Fruit fly (Drosophila melanogaster) whole organism, embryonic: ENCODE measurements around the gene Psn.

Experiments
- Blimp-1 ChIP-seq: fragments of 200-800 bp; sonication (Bioruptor generic); optimal IDR thresholded peaks from 3 replicates; lab custom pipeline; 2018; ENCODE audit warnings: missing biosample characterization, missing genetic modification characterization, mild to moderate bottlenecking, moderate library complexity, missing genetic modification reagents
- CG1024 ChIP-seq: fragments of 200-800 bp; sonication (Bioruptor generic); IDR thresholded peaks from 2 replicates; pipeline ENCODE4 v1.3.6; 2022; ENCODE audit warnings: missing biosample characterization, missing genetic modification characterization
- CG10431 ChIP-seq: fragments of 200-800 bp; sonication (Bioruptor generic); optimal IDR thresholded peaks from 3 replicates; lab custom pipeline; 2018; ENCODE audit warnings: missing biosample characterization, mild to moderate bottlenecking, missing genetic modification characterization
- CG10543 ChIP-seq: fragments of 200-800 bp; sonication (Bioruptor generic); optimal IDR thresholded peaks from 3 replicates; lab custom pipeline; 2017; ENCODE audit warnings: missing biosample characterization, mild to moderate bottlenecking, missing genetic modification characterization, moderate library complexity
- CG10959 ChIP-seq: fragments of 200-800 bp; sonication (Bioruptor generic); IDR thresholded peaks from 2 replicates; pipeline ENCODE4 v1.3.6; 2022; ENCODE audit warnings: missing biosample characterization, missing genetic modification characterization
- CG12219 ChIP-seq: fragments of 200-800 bp; sonication (Bioruptor generic); optimal IDR thresholded peaks from 3 replicates; lab custom pipeline; 2018; ENCODE audit warnings: missing biosample characterization, mild to moderate bottlenecking, missing genetic modification characterization
- CG12659 ChIP-seq: fragments of 200-800 bp; sonication (Bioruptor generic); optimal IDR thresholded peaks from 3 replicates; lab custom pipeline; 2017; ENCODE audit warnings: mild to moderate bottlenecking, missing biosample characterization, missing genetic modification reagents, missing genetic modification characterization
- CG12769 ChIP-seq: fragments of 200-800 bp; sonication (Bioruptor generic); optimal IDR thresholded peaks from 2 replicates; lab custom pipeline; 2019; ENCODE audit warnings: missing biosample characterization, mild to moderate bottlenecking, missing genetic modification characterization, moderate library complexity
- CG1529 ChIP-seq: fragments of 200-800 bp; sonication (Bioruptor generic); optimal IDR thresholded peaks from 3 replicates; lab custom pipeline; 2018; ENCODE audit warnings: missing biosample characterization, missing genetic modification characterization
- CG17385 ChIP-seq: fragments of 200-800 bp; sonication (Bioruptor generic); optimal IDR thresholded peaks from 3 replicates; lab custom pipeline; 2018; ENCODE audit warnings: missing biosample characterization, mild to moderate bottlenecking, missing genetic modification characterization
- CG18476 ChIP-seq: fragments of 200-800 bp; sonication (Bioruptor generic); optimal IDR thresholded peaks from 2 replicates; lab custom pipeline; 2016; ENCODE audit warnings: missing biosample characterization, mild to moderate bottlenecking, missing genetic modification characterization
- CG31224 ChIP-seq: fragments of 200-800 bp; sonication (Bioruptor generic); IDR thresholded peaks from 2 replicates; pipeline ENCODE4 v1.3.6; 2022; ENCODE audit warnings: missing biosample characterization, missing genetic modification characterization
- CG33557 ChIP-seq: fragments of 200-800 bp; sonication (Bioruptor generic); optimal IDR thresholded peaks from 2 replicates; lab custom pipeline; 2019; ENCODE audit warnings: missing biosample characterization, mild to moderate bottlenecking, missing genetic modification characterization, moderate library complexity
- CG4424 ChIP-seq: fragments of 200-800 bp; sonication (Bioruptor generic); optimal IDR thresholded peaks from 3 replicates; lab custom pipeline; 2016; ENCODE audit warnings: missing biosample characterization, missing genetic modification characterization
- CG4854 ChIP-seq: fragments of 200-800 bp; sonication (Bioruptor generic); optimal IDR thresholded peaks from 2 replicates; lab custom pipeline; 2016; ENCODE audit warnings: missing biosample characterization, missing genetic modification characterization, inconsistent platforms
- CG8388 ChIP-seq: fragments of 200-800 bp; sonication (Bioruptor generic); optimal IDR thresholded peaks from 2 replicates; lab custom pipeline; 2019; ENCODE audit warnings: missing biosample characterization, mild to moderate bottlenecking, missing genetic modification characterization, moderate library complexity
- CG9215 ChIP-seq: fragments of 200-800 bp; sonication (Bioruptor generic); IDR thresholded peaks from 2 replicates; pipeline ENCODE4 v1.3.6; 2022; ENCODE audit warnings: missing biosample characterization, missing genetic modification characterization
- CG9437 ChIP-seq: fragments of 200-800 bp; sonication (Bioruptor generic); optimal IDR thresholded peaks from 2 replicates; lab custom pipeline; 2018; ENCODE audit warnings: missing biosample characterization, mild to moderate bottlenecking, missing genetic modification characterization
- CG9797 ChIP-seq: fragments of 200-800 bp; sonication (Bioruptor generic); optimal IDR thresholded peaks from 3 replicates; lab custom pipeline; 2018; ENCODE audit warnings: missing biosample characterization, mild to moderate bottlenecking, missing genetic modification characterization
- CkIIα-i1 ChIP-seq: fragments of 200-800 bp; sonication (Bioruptor generic); IDR thresholded peaks from 2 replicates; pipeline ENCODE4 v1.3.6; 2022; ENCODE audit warnings: missing biosample characterization, missing genetic modification characterization
- Dip2 ChIP-seq: fragments of 200-800 bp; sonication (Bioruptor generic); IDR thresholded peaks from 2 replicates; pipeline ENCODE4 v1.3.6; 2022; ENCODE audit warnings: missing biosample characterization, missing genetic modification characterization
- HLHmδ ChIP-seq: fragments of 200-800 bp; sonication (Bioruptor generic); optimal IDR thresholded peaks from 2 replicates; lab custom pipeline; 2018; ENCODE audit warnings: missing biosample characterization, mild to moderate bottlenecking, missing genetic modification characterization, moderate library complexity
- HmgZ ChIP-seq: fragments of 200-800 bp; sonication (Bioruptor generic); optimal IDR thresholded peaks from 2 replicates; lab custom pipeline; 2018; ENCODE audit warnings: missing biosample characterization, mild to moderate bottlenecking, missing genetic modification characterization
- Hr78 ChIP-seq, 2 experiments: fragments of 200-800 bp in 1 of 2; fragments of >200 bp in 1 of 2; sonication (Bioruptor generic) in 1 of 2; optimal IDR thresholded peaks; 2 replicates each; lab custom pipeline; 2017 to 2019; ENCODE audit warnings: missing biosample characterization in 2 of 2, missing genetic modification characterization in 2 of 2, mild to moderate bottlenecking in 1 of 2, moderate library complexity in 1 of 2
- Mes4 ChIP-seq: fragments of 200-800 bp; sonication (Bioruptor generic); optimal IDR thresholded peaks from 2 replicates; lab custom pipeline; 2016; ENCODE audit warnings: missing biosample characterization, missing genetic modification characterization
- Oli ChIP-seq: fragments of 200-800 bp; sonication (Bioruptor generic); optimal IDR thresholded peaks from 2 replicates; lab custom pipeline; 2018; ENCODE audit warnings: missing biosample characterization, mild to moderate bottlenecking, missing genetic modification characterization, moderate library complexity
- PHDP ChIP-seq: fragments of 200-800 bp; sonication (Bioruptor generic); optimal IDR thresholded peaks from 3 replicates; lab custom pipeline; 2018; ENCODE audit warnings: missing biosample characterization, mild to moderate bottlenecking, missing genetic modification characterization, moderate library complexity
- Poxn ChIP-seq: fragments of 200-800 bp; sonication (Bioruptor generic); IDR thresholded peaks from 2 replicates; pipeline ENCODE4 v1.3.6; 2022; ENCODE audit warnings: missing biosample characterization, missing genetic modification characterization
- Ssrp ChIP-seq: fragments of 200-800 bp; sonication (Bioruptor generic); optimal IDR thresholded peaks from 2 replicates; lab custom pipeline; 2018; ENCODE audit warnings: missing biosample characterization, mild to moderate bottlenecking, missing genetic modification characterization, moderate library complexity
- Usf ChIP-seq: fragments of 200-800 bp; sonication (Bioruptor generic); optimal IDR thresholded peaks from 2 replicates; lab custom pipeline; 2017; ENCODE audit warnings: missing genotype, missing biosample characterization, missing genetic modification characterization
- abd-A ChIP-seq: fragments of 200-800 bp; sonication (Bioruptor generic); optimal IDR thresholded peaks from 3 replicates; lab custom pipeline; 2019; ENCODE audit warnings: missing biosample characterization, mild to moderate bottlenecking, missing genetic modification characterization, moderate library complexity
- ara ChIP-seq: fragments of 200-800 bp; sonication (Bioruptor generic); IDR thresholded peaks from 2 replicates; pipeline ENCODE4 v1.3.6; 2022; ENCODE audit warnings: missing biosample characterization, missing genetic modification characterization
- chinmo ChIP-seq: fragments of 200-800 bp; sonication (Bioruptor generic); IDR thresholded peaks from 4 replicates; pipeline ENCODE4 v1.3.6; 2022; ENCODE audit warnings: missing biosample characterization, missing genetic modification characterization; ENCODE audit not compliant: partially characterized antibody
- chn ChIP-seq: fragments of 200-800 bp; sonication (Bioruptor generic); optimal IDR thresholded peaks from 2 replicates; lab custom pipeline; 2016; ENCODE audit warnings: missing biosample characterization, missing genetic modification characterization
- corto ChIP-seq: fragments of 200-800 bp; sonication (Bioruptor generic); optimal IDR thresholded peaks from 2 replicates; lab custom pipeline; 2016; ENCODE audit warnings: missing biosample characterization, mild to moderate bottlenecking, missing genetic modification characterization, moderate library complexity
- dimm ChIP-seq: fragments of 200-800 bp; sonication (Bioruptor generic); IDR thresholded peaks from 2 replicates; pipeline ENCODE4 v1.3.6; 2022; ENCODE audit warnings: missing biosample characterization, missing genetic modification characterization
- dmrt11E ChIP-seq: fragments of 200-800 bp; sonication (Bioruptor generic); optimal IDR thresholded peaks from 3 replicates; lab custom pipeline; 2018; ENCODE audit warnings: missing biosample characterization, mild to moderate bottlenecking, missing genetic modification characterization, moderate library complexity
- en ChIP-seq: fragments of 200-800 bp; sonication (Bioruptor generic); optimal IDR thresholded peaks from 2 replicates; lab custom pipeline; 2016; ENCODE audit warnings: missing biosample characterization, missing genetic modification characterization
- ewg ChIP-seq: fragments of 200-800 bp; sonication (Bioruptor generic); optimal IDR thresholded peaks from 3 replicates; lab custom pipeline; 2017; ENCODE audit warnings: mild to moderate bottlenecking, missing biosample characterization, missing genetic modification reagents, missing genetic modification characterization
- hkb ChIP-seq, 2 experiments: fragments of 200-800 bp in 1 of 2; fragments of >200 bp in 1 of 2; sonication (Bioruptor generic) in 1 of 2; IDR thresholded peaks in 1 of 2; optimal IDR thresholded peaks in 1 of 2; 2 replicates each; pipeline versions ENCODE4 v1.3.6 to Lab custom; 2017 to 2022; ENCODE audit warnings: missing biosample characterization in 1 of 2, missing genetic modification characterization in 1 of 2
- ind ChIP-seq: fragments of 200-800 bp; sonication (Bioruptor generic); optimal IDR thresholded peaks from 3 replicates; lab custom pipeline; 2016; ENCODE audit warnings: missing biosample characterization, missing genetic modification characterization
- knrl ChIP-seq: fragments of 200-800 bp; sonication (Bioruptor generic); IDR thresholded peaks from 3 replicates; pipeline ENCODE4 v1.3.6; 2022; ENCODE audit warnings: missing biosample characterization, missing genetic modification characterization; ENCODE audit not compliant: partially characterized antibody
- pho ChIP-seq: fragments of 200-800 bp; sonication (Bioruptor generic); optimal IDR thresholded peaks from 2 replicates; lab custom pipeline; 2016; ENCODE audit warnings: missing biosample characterization, missing genetic modification characterization
- pita ChIP-seq: fragments of 200-800 bp; sonication (Bioruptor generic); optimal IDR thresholded peaks from 2 replicates; lab custom pipeline; 2017; ENCODE audit warnings: missing biosample characterization, mild to moderate bottlenecking, missing genetic modification characterization
- repo ChIP-seq: fragments of 200-800 bp; sonication (Bioruptor generic); optimal IDR thresholded peaks from 2 replicates; lab custom pipeline; 2016; ENCODE audit warnings: missing biosample characterization, missing genetic modification characterization
- wdn ChIP-seq: fragments of 200-800 bp; sonication (Bioruptor generic); IDR thresholded peaks from 2 replicates; pipeline ENCODE4 v1.3.6; 2022; ENCODE audit warnings: missing biosample characterization, missing genetic modification characterization
- zfh2 ChIP-seq: fragments of 200-800 bp; sonication (Bioruptor generic); optimal IDR thresholded peaks from 2 replicates; lab custom pipeline; 2016; ENCODE audit warnings: missing biosample characterization, missing genetic modification characterization

Gene Psn

DNA sequence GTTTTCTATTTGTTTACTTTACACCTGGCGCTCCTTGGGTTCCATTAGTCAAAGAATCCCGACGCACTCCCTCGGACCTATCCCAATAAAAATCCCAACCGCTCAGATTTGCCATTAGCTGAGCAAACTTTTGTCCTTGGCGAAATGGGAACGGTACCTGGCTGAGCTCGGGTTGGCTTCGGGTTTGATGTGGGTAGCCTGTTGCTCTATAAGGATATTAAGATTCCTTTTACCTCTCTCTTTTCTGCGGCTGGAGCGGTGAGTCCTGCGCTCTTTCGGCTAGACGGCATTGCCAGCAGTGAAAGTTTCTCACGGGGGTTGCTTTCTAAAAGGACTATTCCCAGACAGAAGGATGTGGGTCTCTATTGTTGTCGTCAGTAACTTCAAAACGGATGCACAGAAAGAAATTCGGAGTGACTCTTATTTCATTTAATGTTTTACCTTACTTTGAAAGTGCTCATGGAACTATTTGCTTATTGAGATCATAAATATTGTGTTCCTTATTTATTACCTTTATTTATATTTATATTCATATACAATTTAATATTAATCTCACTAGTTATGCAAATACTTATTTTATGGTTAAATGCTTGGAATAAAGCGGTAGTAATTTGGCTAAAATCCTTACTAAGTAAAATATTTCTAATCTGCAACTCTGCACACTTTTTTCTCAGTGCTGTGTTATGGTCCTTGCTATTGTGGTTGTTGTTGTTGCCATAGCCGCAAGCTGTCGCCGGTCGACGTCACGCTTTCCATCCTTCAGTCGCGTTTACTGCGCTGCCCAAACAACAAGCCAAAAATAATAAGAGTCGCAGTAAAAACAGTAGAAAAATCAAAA, 9.6 kb downstream of the Psn start, which contains the start of gene CG5910 (continued):
- peak; percentile 69 for TF ChIP-seq ewg (GFP tag; lab: Kevin White, UChicago)
- peak; percentile 88 for TF ChIP-seq ind
- no peak for TF ChIP-seq hkb (optimal IDR thresholded peaks at IDR 0.05; lab: Kevin White, UChicago)
- TF ChIP-seq hkb (GFP tag; IDR thresholded peaks at IDR 0.05; lab: Robert Waterston, UW) = peak; percentile 84
- 0 out of 2 replicates have a peak, but pooled peaks have one; percentile 18 for TF ChIP-seq Poxn
- peak; percentile 77 for TF ChIP-seq CG12219 (GFP tag; lab: Kevin White, UChicago)
- TF ChIP-seq CG12769 (tag; lab: Kevin White, UChicago) = peak; percentile 56
- peak; percentile 83 for TF ChIP-seq CG17385 (GFP tag; lab: Kevin White, UChicago)
- peak; percentile 66 for TF ChIP-seq CG31224
- no peak for TF ChIP-seq repo
- TF ChIP-seq CG1024 (GFP tag; lab: Robert Waterston, UW) = peak; percentile 66
- no peak for TF ChIP-seq CkIIα-i1 (GFP tag; lab: Robert Waterston, UW)
- peak; percentile 67 for TF ChIP-seq CG10431
- TF ChIP-seq knrl (GFP tag; lab: Robert Waterston, UW) = no peak
- no peak for TF ChIP-seq chinmo (GFP tag; lab: Robert Waterston, UW)
- TF ChIP-seq CG4854 (GFP tag; lab: Kevin White, UChicago) = no peak
- 0 out of 2 replicates have a peak, but pooled peaks have one; percentile 33 for TF ChIP-seq ara (GFP tag; lab: Robert Waterston, UW)
- peak; percentile 92 for TF ChIP-seq Ssrp (tag; lab: Kevin White, UChicago)
- no peak for TF ChIP-seq en (GFP tag; lab: Kevin White, UChicago)
- TF ChIP-seq CG12659 = peak; percentile 94
- TF ChIP-seq CG8388 (GFP tag; lab: Kevin White, UChicago) = peak; percentile 87
- no peak for TF ChIP-seq pita (GFP tag; lab: Kevin White, UChicago)
- peak; percentile 80 for TF ChIP-seq CG9215
- TF ChIP-seq CG10959 = peak; percentile 43
- TF ChIP-seq abd-A (tag; lab: Kevin White, UChicago) = peak; percentile 61
- 0 out of 2 replicates have a peak, but pooled peaks have one; percentile 18 for TF ChIP-seq dimm (GFP tag; lab: Robert Waterston, UW)
- no peak for TF ChIP-seq corto (GFP tag; lab: Kevin White, UChicago)
- no peak for TF ChIP-seq Dip2 (GFP tag; lab: Robert Waterston, UW)
- peak; percentile 90 for TF ChIP-seq CG33557 (GFP tag; lab: Kevin White, UChicago)
- TF ChIP-seq Oli (tag; lab: Kevin White, UChicago) = peak; percentile 94
- TF ChIP-seq Blimp-1 (GFP tag; lab: Kevin White, UChicago) = no peak
- TF ChIP-seq CG9437 (GFP tag; lab: Kevin White, UChicago) = peak; percentile 89
- TF ChIP-seq CG18476 (GFP tag; lab: Kevin White, UChicago) = peak; percentile 66
- peak; percentile 70 for TF ChIP-seq Usf (GFP tag; lab: Kevin White, UChicago)
- no peak for TF ChIP-seq Hr78 (GFP tag; optimal IDR thresholded peaks at IDR 0.05; lab: Kevin White, UChicago)
- TF ChIP-seq dmrt11E (tag; lab: Kevin White, UChicago) = peak; percentile 91
- TF ChIP-seq zfh2 (GFP tag; lab: Kevin White, UChicago) = peak; percentile 25
- peak; percentile 87 for TF ChIP-seq HmgZ
- no peak for TF ChIP-seq chn (GFP tag; lab: Kevin White, UChicago)
- peak; percentile 88 for TF ChIP-seq CG4424
- TF ChIP-seq CG9797 (GFP tag; lab: Kevin White, UChicago) = no peak
- TF ChIP-seq HLHmδ = no peak
- TF ChIP-seq CG1529 = peak; percentile 68
- peak; percentile 91 for TF ChIP-seq PHDP (tag; lab: Kevin White, UChicago)
- peak; percentile 72 for TF ChIP-seq wdn (GFP tag; lab: Robert Waterston, UW)
- peak; percentile 86 for TF ChIP-seq CG10543
- no peak for TF ChIP-seq Mes4 (GFP tag; lab: Kevin White, UChicago)
- peak; percentile 13 for TF ChIP-seq pho (GFP tag; lab: Kevin White, UChicago)
